Fruit fly (Drosophila melanogaster) whole organism, embryonic: Measurements from ENCODE around the gene Atac2.
A peak's percentile ranks its signal among the peaks of the same experiment; 100 is the strongest.

Experiments
- Ada2b ChIP-seq: fragments of 200-800 bp; sonication (Bioruptor generic); IDR thresholded peaks from 2 replicates; pipeline ENCODE4 v1.3.6; 2022; ENCODE audit warnings: missing biosample characterization, missing genetic modification characterization
- Adf1 ChIP-seq: fragments of 200-800 bp; sonication (Bioruptor generic); IDR thresholded peaks from 2 replicates; pipeline ENCODE4 v1.3.6; 2022; ENCODE audit warnings: missing biosample characterization, missing genetic modification characterization
- Atf6 ChIP-seq: fragments of 200-800 bp; sonication (Bioruptor generic); IDR thresholded peaks from 2 replicates; pipeline ENCODE4 v1.3.6; 2022; ENCODE audit warnings: missing biosample characterization, missing genetic modification characterization
- CG10267 ChIP-seq: fragments of 200-800 bp; sonication (Bioruptor generic); optimal IDR thresholded peaks from 2 replicates; lab custom pipeline; 2018; ENCODE audit warnings: missing biosample characterization, mild to moderate bottlenecking, missing genetic modification characterization, moderate library complexity
- CG11560 ChIP-seq: fragments of 200-800 bp; sonication (Bioruptor generic); IDR thresholded peaks from 3 replicates; pipeline ENCODE4 v1.3.6; 2022; ENCODE audit warnings: missing biosample characterization, missing genetic modification characterization
- CG11723 ChIP-seq: fragments of 200-800 bp; sonication (Bioruptor generic); optimal IDR thresholded peaks from 2 replicates; lab custom pipeline; 2017; ENCODE audit warnings: missing biosample characterization, mild to moderate bottlenecking, missing genetic modification characterization
- CG12219 ChIP-seq: fragments of 200-800 bp; sonication (Bioruptor generic); optimal IDR thresholded peaks from 3 replicates; lab custom pipeline; 2018; ENCODE audit warnings: missing biosample characterization, mild to moderate bottlenecking, missing genetic modification characterization
- CG14014 ChIP-seq: fragments of 200-800 bp; sonication (Bioruptor generic); IDR thresholded peaks from 2 replicates; pipeline ENCODE4 v1.3.6; 2022; ENCODE audit warnings: missing biosample characterization, missing genetic modification characterization
- CG14441 ChIP-seq: fragments of 200-800 bp; sonication (Bioruptor generic); IDR thresholded peaks from 2 replicates; pipeline ENCODE4 v1.3.6; 2022; ENCODE audit warnings: missing biosample characterization, missing genetic modification characterization
- CG15073 ChIP-seq: fragments of 200-800 bp; sonication (Bioruptor generic); optimal IDR thresholded peaks from 2 replicates; lab custom pipeline; 2016; ENCODE audit warnings: missing biosample characterization, missing genetic modification characterization
- CG15601 ChIP-seq: fragments of 200-800 bp; sonication (Bioruptor generic); optimal IDR thresholded peaks from 3 replicates; lab custom pipeline; 2019; ENCODE audit warnings: missing biosample characterization, mild to moderate bottlenecking, missing genetic modification characterization, moderate library complexity
- CG1603 ChIP-seq: fragments of 200-800 bp; sonication (Bioruptor generic); optimal IDR thresholded peaks from 2 replicates; lab custom pipeline; 2019; ENCODE audit warnings: missing biosample characterization, mild to moderate bottlenecking, missing genetic modification characterization, moderate library complexity
- CG16815 ChIP-seq: fragments of 200-800 bp; sonication (Bioruptor generic); optimal IDR thresholded peaks from 3 replicates; lab custom pipeline; 2017; ENCODE audit warnings: missing biosample characterization, mild to moderate bottlenecking, missing genetic modification characterization
- CG16863 ChIP-seq: fragments of 200-800 bp; sonication (Bioruptor generic); optimal IDR thresholded peaks from 3 replicates; lab custom pipeline; 2016; ENCODE audit warnings: missing biosample characterization, missing genetic modification characterization
- CG3838 ChIP-seq: fragments of 200-800 bp; sonication (Bioruptor generic); optimal IDR thresholded peaks from 3 replicates; lab custom pipeline; 2016; ENCODE audit warnings: missing biosample characterization, missing genetic modification characterization
- CG43689 ChIP-seq: fragments of 200-800 bp; sonication (Bioruptor generic); IDR thresholded peaks from 2 replicates; pipeline ENCODE4 v1.3.6; 2022; ENCODE audit warnings: missing biosample characterization, missing genetic modification characterization
- CG7745 ChIP-seq: fragments of 200-800 bp; sonication (Bioruptor generic); optimal IDR thresholded peaks from 2 replicates; lab custom pipeline; 2018; ENCODE audit warnings: missing biosample characterization, mild to moderate bottlenecking, missing genetic modification characterization, moderate library complexity
- CG8290 ChIP-seq, 3 experiments: fragments of 200-800 bp; sonication (Bioruptor generic); optimal IDR thresholded peaks; 2 replicates each; lab custom pipeline; 2016 to 2019; ENCODE audit warnings: missing biosample characterization in 3 of 3, missing genetic modification characterization in 3 of 3, mild to moderate bottlenecking in 2 of 3, moderate library complexity in 1 of 3
- CG8388 ChIP-seq: fragments of 200-800 bp; sonication (Bioruptor generic); optimal IDR thresholded peaks from 2 replicates; lab custom pipeline; 2019; ENCODE audit warnings: missing biosample characterization, mild to moderate bottlenecking, missing genetic modification characterization, moderate library complexity
- CG8765 ChIP-seq: fragments of 200-800 bp; sonication (Bioruptor generic); IDR thresholded peaks from 2 replicates; pipeline ENCODE4 v1.3.6; 2022; ENCODE audit warnings: missing biosample characterization, missing genetic modification characterization
- CG8944 ChIP-seq: fragments of 200-800 bp; sonication (Bioruptor generic); optimal IDR thresholded peaks from 3 replicates; lab custom pipeline; 2016; ENCODE audit warnings: missing biosample characterization, missing genetic modification characterization
- CG9727 ChIP-seq: fragments of 200-800 bp; sonication (Bioruptor generic); optimal IDR thresholded peaks from 3 replicates; lab custom pipeline; 2017; ENCODE audit warnings: missing biosample characterization, mild to moderate bottlenecking, missing genetic modification characterization
- Dip2 ChIP-seq: fragments of 200-800 bp; sonication (Bioruptor generic); IDR thresholded peaks from 2 replicates; pipeline ENCODE4 v1.3.6; 2022; ENCODE audit warnings: missing biosample characterization, missing genetic modification characterization
- E2f2 ChIP-seq: fragments of 200-800 bp; sonication (Bioruptor generic); IDR thresholded peaks from 2 replicates; pipeline ENCODE4 v1.3.6; 2022; ENCODE audit warnings: missing biosample characterization, missing genetic modification characterization
- Fer2 ChIP-seq: fragments of 200-800 bp; sonication (Bioruptor generic); optimal IDR thresholded peaks from 2 replicates; lab custom pipeline; 2018; ENCODE audit warnings: missing biosample characterization, mild to moderate bottlenecking, missing genetic modification characterization, moderate library complexity
- Oaz ChIP-seq: fragments of 200-800 bp; sonication (Bioruptor generic); IDR thresholded peaks from 2 replicates; pipeline ENCODE4 v1.3.6; 2022; ENCODE audit warnings: missing biosample characterization, missing genetic modification characterization
- Oli ChIP-seq: fragments of 200-800 bp; sonication (Bioruptor generic); optimal IDR thresholded peaks from 2 replicates; lab custom pipeline; 2018; ENCODE audit warnings: missing biosample characterization, mild to moderate bottlenecking, missing genetic modification characterization, moderate library complexity
- Pdp1 ChIP-seq, 2 experiments: fragments of 200-800 bp; sonication (Bioruptor generic); optimal IDR thresholded peaks; 3 replicates each; lab custom pipeline; 2016; ENCODE audit warnings: missing biosample characterization in 2 of 2, missing genetic modification characterization in 2 of 2, mild to moderate bottlenecking in 1 of 2, moderate library complexity in 1 of 2
- Sry-β ChIP-seq: fragments of 200-800 bp; sonication (Bioruptor generic); optimal IDR thresholded peaks from 2 replicates; lab custom pipeline; 2018; ENCODE audit warnings: missing biosample characterization, mild to moderate bottlenecking, missing genetic modification characterization, moderate library complexity
- bsh ChIP-seq, 2 experiments: fragments of 200-800 bp; sonication (Bioruptor generic); optimal IDR thresholded peaks; 2 replicates each; lab custom pipeline; 2017 to 2018; ENCODE audit warnings: mild to moderate bottlenecking in 2 of 2, missing biosample characterization in 2 of 2, missing genetic modification characterization in 2 of 2, moderate library complexity in 1 of 2
- cg ChIP-seq: fragments of 200-800 bp; sonication (Bioruptor generic); optimal IDR thresholded peaks from 3 replicates; lab custom pipeline; 2019; ENCODE audit warnings: missing biosample characterization, mild to moderate bottlenecking, missing genetic modification characterization, moderate library complexity
- chm ChIP-seq: fragments of 200-800 bp; sonication (Bioruptor generic); IDR thresholded peaks from 2 replicates; pipeline ENCODE4 v1.3.6; 2022; ENCODE audit warnings: missing biosample characterization, missing genetic modification characterization
- dmrt99B ChIP-seq: fragments of 200-800 bp; sonication (Bioruptor generic); optimal IDR thresholded peaks from 2 replicates; lab custom pipeline; 2018; ENCODE audit warnings: missing biosample characterization, mild to moderate bottlenecking, missing genetic modification characterization, moderate library complexity
- en ChIP-seq: fragments of 200-800 bp; sonication (Bioruptor generic); optimal IDR thresholded peaks from 2 replicates; lab custom pipeline; 2016; ENCODE audit warnings: missing biosample characterization, missing genetic modification characterization
- fu2 ChIP-seq: fragments of 200-800 bp; sonication (Bioruptor generic); optimal IDR thresholded peaks from 2 replicates; lab custom pipeline; 2016; ENCODE audit warnings: missing biosample characterization, missing genetic modification characterization
- grau ChIP-seq: fragments of 200-800 bp; optimal IDR thresholded peaks from 3 replicates; lab custom pipeline; 2019; ENCODE audit warnings: missing biosample characterization, mild to moderate bottlenecking, missing genetic modification characterization, moderate library complexity
- hth ChIP-seq: fragments of >200 bp; optimal IDR thresholded peaks from 2 replicates; lab custom pipeline; 2017; ENCODE audit warnings: inconsistent platforms
- ken ChIP-seq: fragments of 200-800 bp; sonication (Bioruptor generic); IDR thresholded peaks from 3 replicates; pipeline ENCODE4 v1.3.6; 2022; ENCODE audit warnings: missing biosample characterization, missing genetic modification characterization
- lmd ChIP-seq: fragments of 200-800 bp; sonication (Bioruptor generic); IDR thresholded peaks from 2 replicates; pipeline ENCODE4 v1.3.6; 2022; ENCODE audit warnings: missing biosample characterization, missing genetic modification characterization
- lola ChIP-seq, 3 experiments: fragments of >200 bp in 2 of 3; fragments of 200-800 bp in 1 of 3; sonication (Bioruptor generic) in 1 of 3; optimal IDR thresholded peaks; 2 replicates each; lab custom pipeline; 2017 to 2019; ENCODE audit warnings: missing biosample characterization in 3 of 3, missing genetic modification characterization in 3 of 3, mild to moderate bottlenecking in 1 of 3, moderate library complexity in 1 of 3
- lov ChIP-seq, 2 experiments: fragments of 200-800 bp in 1 of 2; fragments of >200 bp in 1 of 2; sonication (Bioruptor generic) in 1 of 2; IDR thresholded peaks in 1 of 2; optimal IDR thresholded peaks in 1 of 2; 2 replicates in 1 of 2; 3 replicates in 1 of 2; pipeline versions ENCODE4 v1.3.6 to Lab custom; 2017 to 2022; ENCODE audit warnings: missing biosample characterization in 1 of 2, missing genetic modification characterization in 1 of 2
- odd ChIP-seq: fragments of 200-800 bp; sonication (Bioruptor generic); optimal IDR thresholded peaks from 2 replicates; lab custom pipeline; 2017; ENCODE audit warnings: missing biosample characterization, mild to moderate bottlenecking, missing genetic modification characterization
- onecut ChIP-seq: fragments of 200-800 bp; sonication (Bioruptor generic); IDR thresholded peaks from 2 replicates; pipeline ENCODE4 v1.3.6; 2022; ENCODE audit warnings: missing biosample characterization, missing genetic modification characterization
- pfk ChIP-seq: fragments of 200-800 bp; sonication (Bioruptor generic); optimal IDR thresholded peaks from 2 replicates; lab custom pipeline; 2018; ENCODE audit warnings: missing biosample characterization, mild to moderate bottlenecking, missing genetic modification characterization, moderate library complexity
- repo ChIP-seq: fragments of 200-800 bp; sonication (Bioruptor generic); optimal IDR thresholded peaks from 2 replicates; lab custom pipeline; 2016; ENCODE audit warnings: missing biosample characterization, missing genetic modification characterization
- sd ChIP-seq: fragments of 200-800 bp; sonication (Bioruptor generic); optimal IDR thresholded peaks from 3 replicates; lab custom pipeline; 2018; ENCODE audit warnings: missing biosample characterization, mild to moderate bottlenecking, missing genetic modification characterization, moderate library complexity
- stc ChIP-seq: fragments of 200-800 bp; sonication (Bioruptor generic); IDR thresholded peaks from 2 replicates; pipeline ENCODE4 v1.3.6; 2022; ENCODE audit warnings: missing biosample characterization, missing genetic modification characterization
- zfh1 ChIP-seq: fragments of 200-800 bp; sonication (Bioruptor generic); IDR thresholded peaks from 3 replicates; pipeline ENCODE4 v1.3.6; 2022; ENCODE audit warnings: missing biosample characterization, missing genetic modification characterization

The Atac2 gene

dm6 chr2L:18647857-18648652, 36.0 kb upstream of the Atac2 start (continued):
- no peak for TF ChIP-seq pfk (GFP tag; lab: Kevin White, UChicago)
- no peak for TF ChIP-seq Atf6
- TF ChIP-seq Ada2b = peak; percentile 34; the same call in 1 of the 2 replicates
- TF ChIP-seq Fer2 (tag; lab: Kevin White, UChicago) = no peak
- TF ChIP-seq dmrt99B = peak; percentile 18
- no peak for TF ChIP-seq onecut (GFP tag; lab: Robert Waterston, UW)
- TF ChIP-seq CG14014 (GFP tag; lab: Robert Waterston, UW) = no peak
- 0 out of 2 replicates have a peak, but pooled peaks have one; percentile 19 for TF ChIP-seq Oaz (GFP tag; lab: Robert Waterston, UW)
- TF ChIP-seq CG10267 (tag; lab: Kevin White, UChicago) = peak; percentile 8
- no peak for TF ChIP-seq CG43689 (GFP tag; lab: Robert Waterston, UW)
- no peak for TF ChIP-seq CG8944
- no peak for TF ChIP-seq hth (lab: Kevin White, UChicago)
- peak; percentile 36 for TF ChIP-seq en (GFP tag; lab: Kevin White, UChicago)
- no peak for TF ChIP-seq cg
- peak; percentile 4 for TF ChIP-seq CG8290 (GFP tag; optimal IDR thresholded peaks at IDR 0.05; lab: Kevin White, UChicago)
- TF ChIP-seq CG8290 (tag; optimal IDR thresholded peaks at IDR 0.05; lab: Kevin White, UChicago) = no peak
- no peak for TF ChIP-seq CG8765 (GFP tag; lab: Robert Waterston, UW)
- no peak for TF ChIP-seq fu2 (GFP tag; lab: Kevin White, UChicago)
- TF ChIP-seq ken (GFP tag; lab: Robert Waterston, UW) = 0 out of 3 replicates have a peak, but pooled peaks have one; percentile 47
- TF ChIP-seq CG3838 = no peak
- peak; percentile 2 to 32 for TF ChIP-seq Pdp1 (GFP tag; optimal IDR thresholded peaks at IDR 0.05; lab: Kevin White, UChicago)
- TF ChIP-seq chm (GFP tag; lab: Robert Waterston, UW) = no peak
- peak; percentile 44 for TF ChIP-seq CG1603 (tag; lab: Kevin White, UChicago)
- TF ChIP-seq Adf1 (GFP tag; lab: Robert Waterston, UW) = no peak
- no peak for TF ChIP-seq sd (tag; lab: Kevin White, UChicago)
- peak; percentile 57 for TF ChIP-seq CG8388 (GFP tag; lab: Kevin White, UChicago)
- peak; percentile 94 for TF ChIP-seq CG7745
- TF ChIP-seq lov (optimal IDR thresholded peaks at IDR 0.05; lab: Kevin White, UChicago) = no peak
- TF ChIP-seq lov (GFP tag; IDR thresholded peaks at IDR 0.05; lab: Robert Waterston, UW) = no peak
- no peak for TF ChIP-seq odd
- TF ChIP-seq CG16815 = no peak
- no peak for TF ChIP-seq Dip2 (GFP tag; lab: Robert Waterston, UW)
- no peak for TF ChIP-seq stc (GFP tag; lab: Robert Waterston, UW)
- 0 out of 2 replicates have a peak, but pooled peaks have one; percentile 31 for TF ChIP-seq lmd (GFP tag; lab: Robert Waterston, UW)
- no peak for TF ChIP-seq E2f2 (GFP tag; lab: Robert Waterston, UW)
- no peak for TF ChIP-seq CG14441 (GFP tag; lab: Robert Waterston, UW)
- TF ChIP-seq CG11723 (GFP tag; lab: Kevin White, UChicago) = no peak
- TF ChIP-seq repo = no peak
- TF ChIP-seq Oli (tag; lab: Kevin White, UChicago) = peak; percentile 61
- TF ChIP-seq CG15601 (tag; lab: Kevin White, UChicago) = peak; percentile 59
- peak; percentile 93 for TF ChIP-seq grau (tag; lab: Kevin White, UChicago)
- TF ChIP-seq CG12219 (GFP tag; lab: Kevin White, UChicago) = peak; percentile 3
- TF ChIP-seq zfh1 (GFP tag; lab: Robert Waterston, UW) = peak; percentile 53; the same call in 1 of the 3 replicates
- peak; percentile 12 for TF ChIP-seq CG16863 (GFP tag; lab: Kevin White, UChicago)
- peak; percentile 3 to 77 for TF ChIP-seq bsh (GFP tag; optimal IDR thresholded peaks at IDR 0.05; lab: Kevin White, UChicago)
- TF ChIP-seq CG11560 = no peak
- peak in 1 of 3 experiments; percentile 66 for TF ChIP-seq lola (GFP tag; optimal IDR thresholded peaks at IDR 0.05; lab: Kevin White, UChicago)
- TF ChIP-seq CG15073 (GFP tag; lab: Kevin White, UChicago) = no peak
- no peak for TF ChIP-seq CG9727 (GFP tag; lab: Kevin White, UChicago)
- TF ChIP-seq Sry-β (GFP tag; lab: Kevin White, UChicago) = no peak
